Fruit fly (Drosophila melanogaster) whole organism, larva: ENCODE measurements around the gene BigH1.

ENCODE experiments used
- noc ChIP-seq: fragments of 200-800 bp; sonication (Bioruptor generic); optimal IDR thresholded peaks from 3 replicates; lab custom pipeline; 2019; ENCODE audit warnings: missing biosample characterization, mild to moderate bottlenecking, missing genetic modification characterization, moderate library complexity

BigH1 gene

DNA sequence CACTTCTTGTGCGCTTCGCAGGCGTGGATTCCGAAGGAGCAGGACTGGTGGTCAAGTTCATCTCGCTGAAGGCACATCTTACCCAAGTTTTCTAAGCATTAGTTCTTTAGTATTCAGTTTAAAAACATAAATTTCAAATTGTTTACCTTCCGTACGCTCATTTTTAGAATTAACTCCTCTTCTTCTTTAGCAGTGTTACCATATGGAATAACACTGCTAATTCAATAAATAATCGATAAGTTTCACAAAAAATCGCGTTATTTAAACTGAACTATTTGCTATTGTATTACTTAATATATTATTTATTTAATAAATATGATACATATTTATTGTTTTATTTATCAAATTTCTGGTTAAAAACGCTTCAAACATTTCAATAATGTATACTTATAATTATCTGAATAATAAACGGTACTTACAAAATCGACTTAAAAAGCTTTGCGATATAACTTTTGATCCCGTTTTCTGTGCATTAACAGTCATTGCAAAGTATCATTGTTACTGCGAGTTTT, at the start of gene BigH1, which contains the start of gene Rad17:
BigH1 (plus strand) TSS at position 462 of the 512 bp plus-strand sequence.
Rad17 (minus strand) TSS at position 209 of the 512 bp plus-strand sequence.
- TF ChIP-seq noc (tag; lab: Kevin White, UChicago), result no peak

- TF ChIP-seq noc (tag; lab: Kevin White, UChicago), result no peak
Observed at dm6 chr3R:14622571-14622970, 40.7 kb upstream of the BigH1 start.

dm6 chr3R:14624088-14624619, 39.1 kb upstream of the BigH1 start:
- TF ChIP-seq noc (tag; lab: Kevin White, UChicago), result no peak

dm6 chr3R:14624671-14625070, 38.6 kb upstream of the BigH1 start:
- no peak for TF ChIP-seq noc (tag; lab: Kevin White, UChicago)

DNA sequence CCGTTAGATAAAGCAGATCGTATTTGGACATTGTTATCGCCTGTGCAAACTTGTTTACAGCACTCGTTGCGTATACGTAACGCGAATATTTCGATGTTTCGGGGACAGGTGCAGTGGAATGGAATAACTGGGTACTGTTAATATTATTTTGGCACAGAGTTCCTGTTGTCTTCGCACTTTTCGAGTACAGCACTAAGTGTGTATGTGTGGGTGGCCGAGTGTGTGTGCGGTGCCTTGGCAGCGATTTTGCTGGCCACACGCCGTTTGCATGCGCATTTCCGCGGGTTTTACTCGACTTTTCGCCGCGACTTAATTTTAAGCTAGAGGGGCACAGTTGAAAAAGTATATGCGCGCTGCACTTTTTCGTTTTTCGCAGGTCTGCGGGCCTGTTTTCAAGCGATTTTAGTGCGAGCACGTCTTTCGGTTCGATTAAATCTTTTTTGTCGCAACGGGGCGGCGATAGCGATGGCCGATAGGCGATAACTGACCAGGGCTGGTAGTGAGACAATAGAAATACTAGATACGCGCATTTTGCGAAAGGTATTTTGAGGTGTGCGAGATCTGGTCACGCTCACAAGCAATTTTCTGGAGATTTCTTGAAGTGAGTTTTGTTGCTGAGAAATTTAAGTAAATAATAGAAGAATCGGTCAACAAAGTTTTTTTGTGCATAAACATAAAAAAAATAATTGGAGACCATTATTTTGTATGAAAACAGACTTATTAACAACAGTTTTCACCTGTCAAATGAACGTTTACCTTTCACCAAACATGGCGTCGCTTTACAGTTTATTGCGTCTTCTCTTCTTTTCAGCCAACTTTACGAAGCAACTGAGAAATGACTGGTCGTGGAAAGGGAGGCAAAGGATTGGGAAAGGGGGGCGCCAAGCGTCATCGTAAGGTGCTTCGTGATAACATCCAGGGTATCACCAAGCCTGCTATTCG, 37.8 kb upstream of the BigH1 start, which contains the start of the genes put and His4r:
put (minus strand) TSS at position 489 of the 942 bp plus-strand sequence.
His4r (plus strand) TSS at position 541 of the 942 bp plus-strand sequence.
- TF ChIP-seq noc (tag; lab: Kevin White, UChicago), result no peak

- TF ChIP-seq noc (tag; lab: Kevin White, UChicago), result no peak
Observed at dm6 chr3R:14626781-14627180, 36.5 kb upstream of the BigH1 start.

DNA sequence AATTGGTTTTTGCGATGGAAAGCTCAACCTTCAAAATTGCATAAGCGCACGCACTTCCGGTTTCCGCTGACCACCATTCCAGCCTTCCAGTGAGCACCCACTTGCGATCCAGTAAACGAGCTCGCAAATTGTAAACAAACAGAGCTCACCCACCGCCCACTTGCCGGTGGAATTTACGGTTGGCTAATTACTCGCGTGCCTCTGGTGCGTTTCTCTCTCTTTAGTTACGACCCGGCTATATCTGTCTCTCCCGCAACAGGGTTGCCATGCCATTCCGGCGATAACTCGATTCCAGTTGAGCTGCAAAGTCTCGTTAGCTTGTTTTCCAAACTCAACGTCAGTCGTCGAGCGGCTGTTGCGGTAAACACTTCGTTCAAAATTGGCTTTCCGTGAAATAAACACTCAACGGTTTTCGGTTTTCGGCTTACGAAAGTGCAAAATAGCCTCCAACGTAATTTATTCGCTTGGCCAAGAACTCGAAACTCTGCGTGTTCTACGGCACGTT, 33.1 kb upstream of the BigH1 start, which contains the start of gene Cad88C:
Cad88C (plus strand) TSS at position 360 of the 505 bp plus-strand sequence.
- TF ChIP-seq noc (tag; lab: Kevin White, UChicago), result no peak

- TF ChIP-seq noc (tag; lab: Kevin White, UChicago), result no peak
Observed at dm6 chr3R:14631911-14632310, 31.3 kb upstream of the BigH1 start.

DNA sequence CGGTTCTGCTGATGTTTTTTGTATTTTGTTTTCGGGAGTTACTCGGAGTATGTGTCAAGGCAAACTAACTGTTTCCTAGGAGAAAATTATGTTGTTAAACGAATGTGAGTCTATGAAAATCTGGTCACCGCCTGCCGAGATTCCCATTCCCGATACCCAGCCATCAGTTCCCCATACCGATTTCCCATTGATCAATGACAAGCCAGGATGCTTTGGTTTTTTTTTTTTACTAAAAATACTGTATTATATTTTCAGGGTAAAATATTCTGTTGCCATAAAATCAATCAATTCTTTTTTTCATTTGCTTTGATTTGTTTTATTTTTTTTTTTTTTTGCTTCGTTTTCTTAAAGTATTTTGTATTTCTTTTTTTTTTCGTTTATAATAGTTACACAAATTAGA, 20.8 kb upstream of the BigH1 start, which contains the start of gene CG7886:
CG7886 (minus strand) TSS at position 101 of the 400 bp plus-strand sequence.
- no peak for TF ChIP-seq noc (tag; lab: Kevin White, UChicago)

DNA sequence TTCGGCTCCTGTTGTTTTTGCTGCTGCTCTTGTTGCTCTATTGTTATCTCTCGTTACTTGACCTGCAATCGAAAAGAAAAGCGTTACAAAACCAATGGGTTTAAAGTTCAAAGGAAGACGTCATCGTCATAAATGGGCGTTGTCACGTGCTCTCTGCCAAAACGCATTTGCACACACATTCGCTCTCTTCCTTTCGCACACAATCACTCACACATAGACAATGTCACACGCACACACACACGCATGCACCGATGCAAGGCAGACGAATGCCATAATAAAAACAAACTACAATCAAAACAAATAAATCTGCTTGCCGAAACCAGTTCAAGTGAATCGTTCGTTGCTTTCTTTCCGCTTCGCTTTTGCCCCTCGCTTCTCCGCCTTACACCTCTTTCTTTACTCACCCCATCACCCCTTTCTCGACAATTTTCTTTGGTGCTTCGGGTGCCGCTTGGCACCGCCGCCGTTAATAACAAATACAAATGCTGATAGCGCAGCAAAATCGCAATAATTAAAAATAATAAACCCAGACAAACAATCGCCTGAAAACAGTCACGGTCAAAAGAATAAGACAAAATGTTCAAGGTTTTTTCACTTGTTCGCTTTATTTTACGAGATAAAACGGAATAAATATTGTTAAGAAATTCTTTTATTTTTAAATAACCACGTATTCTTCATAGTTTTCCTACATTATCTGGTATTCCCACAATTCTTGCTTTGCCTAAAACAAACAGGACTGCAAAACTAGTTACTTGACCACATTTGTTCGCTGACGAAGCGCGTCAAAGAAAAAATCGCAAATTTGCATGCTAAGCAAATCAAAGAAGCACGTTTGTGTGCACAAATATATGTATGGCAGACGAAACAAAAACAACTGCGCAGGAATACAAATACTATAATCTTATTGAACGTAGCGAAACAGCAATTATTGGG, 13.7 kb upstream of the BigH1 start:
- peak; percentile 96 for TF ChIP-seq noc (tag; lab: Kevin White, UChicago)

DNA sequence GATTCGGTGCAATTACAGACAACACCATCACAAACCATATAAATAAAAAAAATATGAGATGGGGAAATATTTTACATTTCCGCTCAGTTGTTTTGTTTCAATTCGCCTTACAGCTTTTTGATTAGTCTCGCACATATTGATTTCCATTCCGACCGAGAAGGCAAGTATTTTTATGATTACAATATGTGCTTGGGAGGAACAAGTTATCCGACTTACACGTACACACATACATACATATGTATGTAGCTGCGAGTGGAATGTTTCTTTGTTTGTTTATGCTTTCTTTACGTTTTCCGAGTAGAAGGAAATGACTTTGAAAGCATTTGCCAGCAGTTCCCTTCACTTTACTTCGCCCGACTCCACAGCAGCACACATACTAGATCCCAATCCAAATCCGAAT, 12.9 kb upstream of the BigH1 start:
- no peak for TF ChIP-seq noc (tag; lab: Kevin White, UChicago)

- peak; percentile 3 for TF ChIP-seq noc (tag; lab: Kevin White, UChicago)
Observed at dm6 chr3R:14651076-14651662, 12.1 kb upstream of the BigH1 start.

DNA sequence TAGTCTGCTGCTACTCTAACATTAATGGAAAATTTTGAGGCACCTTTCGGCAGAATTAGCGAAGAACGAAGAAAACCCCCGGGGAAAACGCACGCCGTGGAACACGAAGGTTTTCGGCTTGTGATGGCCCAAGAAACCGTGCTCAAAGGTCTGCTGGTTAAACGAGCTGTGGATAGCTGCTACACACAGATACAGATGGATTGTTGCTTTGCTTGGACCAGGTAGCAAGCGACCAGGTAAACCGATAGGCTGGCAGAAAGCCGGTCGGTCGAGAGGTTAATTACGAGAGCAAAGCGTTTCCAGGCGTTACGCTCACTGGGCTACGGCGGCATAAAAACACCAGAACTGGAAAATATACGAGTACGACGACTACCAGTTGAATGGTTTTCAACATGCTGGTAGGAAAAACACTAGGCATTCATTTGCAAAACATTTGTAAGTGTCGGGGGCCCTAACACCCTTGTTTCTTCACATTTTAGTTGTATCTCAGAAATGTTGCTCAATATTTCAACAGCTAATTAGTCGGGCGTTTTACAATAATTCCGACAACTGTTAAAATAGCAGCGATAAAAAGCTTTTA, 10.9 kb upstream of the BigH1 start:
- no peak for TF ChIP-seq noc (tag; lab: Kevin White, UChicago)
